Worm (Caenorhabditis elegans) whole organism, L4/young adult: Measurements from ENCODE around the gene F21C10.19.

Experiments used
- dao-5 ChIP-seq: sonication (generic microtip); optimal IDR thresholded peaks from 2 replicates; lab custom pipeline; 2016; ENCODE audit warnings: missing genotype, missing genetic modification characterization, moderate library complexity, missing compliant biosample characterization
- him-1 ChIP-seq: sonication (generic microtip); optimal IDR thresholded peaks from 2 replicates; lab custom pipeline; 2016; ENCODE audit warnings: missing genotype, missing genetic modification reagents, missing genetic modification characterization, missing compliant biosample characterization

ce11 chrV:9133950-9134349 lies 3.1 kb downstream of the F21C10.19 start, which contains the start of gene B0222.1:
- no peak for TF ChIP-seq him-1 (tag; lab: Kevin White, UChicago)
- TF ChIP-seq dao-5 (tag; lab: Kevin White, UChicago) = no peak
